Worm (Caenorhabditis elegans) whole organism, young adult: ENCODE results near the gene C02F5.2.

Source experiments
- B0019.2 ChIP-seq: fragments of 200-800 bp; sonication (Bioruptor generic); conservative IDR thresholded peaks from 2 replicates; pipeline ENCODE4 v1.3.6; 2022; ENCODE audit warnings: missing genetic modification reagents, missing genetic modification characterization, missing compliant biosample characterization
- C17E4.6 ChIP-seq: fragments of 200-800 bp; sonication (Bioruptor generic); IDR thresholded peaks from 2 replicates; pipeline ENCODE4 v1.3.6; 2022; ENCODE audit warnings: missing genetic modification reagents, missing genetic modification characterization, missing compliant biosample characterization
- F22D6.2 ChIP-seq: sonication (generic microtip); optimal IDR thresholded peaks from 2 replicates; lab custom pipeline; 2016; ENCODE audit warnings: mild to moderate bottlenecking, missing genetic modification characterization, missing compliant biosample characterization
- F23B12.7 ChIP-seq: sonication (generic microtip); optimal IDR thresholded peaks from 2 replicates; lab custom pipeline; 2017; ENCODE audit warnings: missing genetic modification characterization, mild to moderate bottlenecking, missing compliant biosample characterization, antibody characterized with exemption, moderate library complexity; ENCODE audit not compliant: insufficient read depth
- F39B2.1 ChIP-seq: fragments of 200-800 bp; sonication (Bioruptor generic); IDR thresholded peaks from 2 replicates; pipeline ENCODE4 v1.3.6; 2022; ENCODE audit warnings: missing genetic modification reagents, missing genetic modification characterization, missing compliant biosample characterization
- K11D2.4 ChIP-seq: fragments of 200-800 bp; sonication (Bioruptor generic); IDR thresholded peaks from 2 replicates; pipeline ENCODE4 v1.3.6; 2022; ENCODE audit warnings: missing genetic modification reagents, missing genetic modification characterization, missing compliant biosample characterization
- K12H6.12 ChIP-seq: fragments of 200-800 bp; sonication (Bioruptor generic); optimal IDR thresholded peaks from 2 replicates; lab custom pipeline; 2018; ENCODE audit warnings: mild to moderate bottlenecking, missing genetic modification characterization, missing compliant biosample characterization
- Y53F4B.3 ChIP-seq: fragments of 200-800 bp; sonication (Bioruptor generic); IDR thresholded peaks from 2 replicates; pipeline ENCODE4 v1.3.6; 2022; ENCODE audit warnings: missing genetic modification reagents, missing genetic modification characterization, missing compliant biosample characterization
- Y79H2A.3 ChIP-seq: fragments of 200-800 bp; sonication (Bioruptor generic); conservative IDR thresholded peaks from 2 replicates; pipeline ENCODE4 v1.3.6; 2022; ENCODE audit warnings: missing genetic modification reagents, missing genetic modification characterization, missing compliant biosample characterization
- akir-1 ChIP-seq: fragments of 200-800 bp; sonication (Bioruptor generic); optimal IDR thresholded peaks from 2 replicates; lab custom pipeline; 2018; ENCODE audit warnings: mild to moderate bottlenecking, missing genetic modification characterization, moderate library complexity, missing compliant biosample characterization
- aptf-2 ChIP-seq: fragments of 200-800 bp; sonication (Bioruptor generic); conservative IDR thresholded peaks from 2 replicates; pipeline ENCODE4 v1.3.6; 2022; ENCODE audit warnings: missing genetic modification reagents, missing genetic modification characterization, missing compliant biosample characterization
- atf-7 ChIP-seq: sonication (generic microtip); optimal IDR thresholded peaks from 2 replicates; lab custom pipeline; 2017; ENCODE audit warnings: mild to moderate bottlenecking, missing genetic modification characterization, missing compliant biosample characterization
- attf-3 ChIP-seq: fragments of 200-800 bp; sonication (Bioruptor generic); conservative IDR thresholded peaks from 2 replicates; pipeline ENCODE4 v1.3.6; 2022; ENCODE audit warnings: missing genetic modification reagents, missing genetic modification characterization, missing compliant biosample characterization
- bed-1 ChIP-seq: fragments of 200-800 bp; sonication (Bioruptor generic); IDR thresholded peaks from 2 replicates; pipeline ENCODE4 v1.3.6; 2022; ENCODE audit warnings: missing genetic modification reagents, missing genetic modification characterization, missing compliant biosample characterization
- bed-2 ChIP-seq: fragments of 200-800 bp; sonication (Bioruptor generic); IDR thresholded peaks from 2 replicates; pipeline ENCODE4 v1.3.6; 2022; ENCODE audit warnings: missing genetic modification reagents, missing genetic modification characterization, missing compliant biosample characterization
- ccch-3 ChIP-seq: fragments of 200-800 bp; sonication (Bioruptor generic); optimal IDR thresholded peaks from 2 replicates; lab custom pipeline; 2018; ENCODE audit warnings: mild to moderate bottlenecking, missing genetic modification characterization, missing compliant biosample characterization
- ceh-27 ChIP-seq: fragments of 200-800 bp; sonication (Bioruptor generic); optimal IDR thresholded peaks from 2 replicates; lab custom pipeline; 2018; ENCODE audit warnings: mild to moderate bottlenecking, missing genetic modification characterization, moderate library complexity, missing compliant biosample characterization
- chd-7 ChIP-seq: sonication (generic microtip); optimal IDR thresholded peaks from 2 replicates; lab custom pipeline; 2016; ENCODE audit warnings: mild to moderate bottlenecking, missing genetic modification characterization, moderate library complexity, missing compliant biosample characterization
- dox-1 ChIP-seq: fragments of 200-800 bp; sonication (Bioruptor generic); IDR thresholded peaks from 2 replicates; pipeline ENCODE4 v1.3.6; 2022; ENCODE audit warnings: missing genetic modification reagents, missing genetic modification characterization, missing compliant biosample characterization
- dpl-1 ChIP-seq: fragments of 150-350 bp; optimal IDR thresholded peaks from 2 replicates; lab custom pipeline; 2014; ENCODE audit warnings: missing biosample characterization, missing genetic modification reagents, missing genetic modification characterization
- egl-44 ChIP-seq: fragments of 200-800 bp; sonication (Bioruptor generic); IDR thresholded peaks from 2 replicates; pipeline ENCODE4 v1.3.6; 2022; ENCODE audit warnings: missing genetic modification reagents, missing genetic modification characterization, missing compliant biosample characterization
- ets-4 ChIP-seq: fragments of 200-800 bp; sonication (Bioruptor generic); optimal IDR thresholded peaks from 2 replicates; lab custom pipeline; 2018; ENCODE audit warnings: mild to moderate bottlenecking, missing genetic modification characterization, missing compliant biosample characterization
- hmg-1.2 ChIP-seq: fragments of 200-800 bp; sonication (Bioruptor generic); IDR thresholded peaks from 2 replicates; pipeline ENCODE4 v1.3.6; 2022; ENCODE audit warnings: missing genetic modification reagents, missing genetic modification characterization, missing compliant biosample characterization
- hsf-1 ChIP-seq: fragments of 200-800 bp; sonication (Bioruptor generic); IDR thresholded peaks from 2 replicates; pipeline ENCODE4 v1.3.6; 2022; ENCODE audit warnings: missing genetic modification reagents, missing genetic modification characterization, missing compliant biosample characterization
- lag-1 ChIP-seq: fragments of 200-800 bp; sonication (Bioruptor generic); IDR thresholded peaks from 2 replicates; pipeline ENCODE4 v1.3.6; 2022; ENCODE audit warnings: missing genetic modification reagents, missing genetic modification characterization, missing compliant biosample characterization
- lin-35 ChIP-seq, 3 experiments: fragments of 150-350 bp in 2 of 3; sonication (generic microtip) in 1 of 3; optimal IDR thresholded peaks; 2 replicates each; lab custom pipeline; 2014 to 2018; ENCODE audit warnings: missing biosample characterization in 3 of 3, missing genetic modification characterization in 3 of 3, missing genetic modification reagents in 3 of 3
- lin-40 ChIP-seq: sonication (generic microtip); optimal IDR thresholded peaks from 2 replicates; lab custom pipeline; 2016; ENCODE audit warnings: missing genetic modification characterization, mild to moderate bottlenecking, missing compliant biosample characterization, missing genotype, missing genetic modification reagents
- lir-1 ChIP-seq: fragments of 200-800 bp; sonication (Bioruptor generic); conservative IDR thresholded peaks from 2 replicates; pipeline ENCODE4 v1.3.6; 2022; ENCODE audit warnings: missing genetic modification reagents, missing genetic modification characterization, missing compliant biosample characterization
- mcd-1 ChIP-seq: fragments of 200-800 bp; sonication (Bioruptor generic); IDR thresholded peaks from 2 replicates; pipeline ENCODE4 v1.3.6; 2022; ENCODE audit warnings: missing genetic modification reagents, missing genetic modification characterization, missing compliant biosample characterization
- nhr-120 ChIP-seq: fragments of 200-800 bp; sonication (Bioruptor generic); IDR thresholded peaks from 2 replicates; pipeline ENCODE4 v1.3.6; 2022; ENCODE audit warnings: missing genetic modification characterization, missing compliant biosample characterization
- nhr-27 ChIP-seq: fragments of 200-800 bp; sonication (Bioruptor generic); optimal IDR thresholded peaks from 2 replicates; lab custom pipeline; 2018; ENCODE audit warnings: mild to moderate bottlenecking, missing genetic modification characterization, moderate library complexity, missing compliant biosample characterization
- nhr-90 ChIP-seq: sonication (generic microtip); optimal IDR thresholded peaks from 2 replicates; lab custom pipeline; 2016; ENCODE audit warnings: missing genotype, mild to moderate bottlenecking, missing genetic modification characterization, missing compliant biosample characterization
- rcor-1 ChIP-seq: fragments of 200-800 bp; sonication (Bioruptor generic); IDR thresholded peaks from 2 replicates; pipeline ENCODE4 v1.3.6; 2022; ENCODE audit warnings: missing genetic modification reagents, missing genetic modification characterization, missing compliant biosample characterization
- sdz-38 ChIP-seq: sonication (generic microtip); optimal IDR thresholded peaks from 2 replicates; lab custom pipeline; 2016; ENCODE audit warnings: missing genotype, missing genetic modification characterization, missing compliant biosample characterization
- snpc-1.1 ChIP-seq: sonication (generic microtip); optimal IDR thresholded peaks from 2 replicates; lab custom pipeline; 2017; ENCODE audit warnings: missing genetic modification characterization, mild to moderate bottlenecking, missing compliant biosample characterization, antibody characterized with exemption, moderate library complexity, missing genotype, missing genetic modification reagents; ENCODE audit not compliant: insufficient read depth
- snpc-4 ChIP-seq, 5 experiments: fragments of 150-350 bp in 1 of 5; sonication (generic microtip) in 4 of 5; optimal IDR thresholded peaks; 2 replicates each; lab custom pipeline; 2014 to 2018; ENCODE audit warnings: missing genetic modification characterization in 5 of 5, missing biosample characterization in 3 of 5, antibody characterized with exemption in 2 of 5, mild to moderate bottlenecking in 2 of 5, missing compliant biosample characterization in 2 of 5, missing genotype in 2 of 5, moderate library complexity in 2 of 5, missing genetic modification reagents in 1 of 5
- tbp1 ChIP-seq: fragments of 200-800 bp; sonication (Bioruptor generic); optimal IDR thresholded peaks from 2 replicates; lab custom pipeline; 2018; ENCODE audit warnings: mild to moderate bottlenecking, missing genetic modification characterization, missing compliant biosample characterization
- tlf-1 ChIP-seq: fragments of 200-800 bp; sonication (Bioruptor generic); optimal IDR thresholded peaks from 2 replicates; lab custom pipeline; 2018; ENCODE audit warnings: mild to moderate bottlenecking, missing genetic modification characterization, missing compliant biosample characterization
- unc-130 ChIP-seq: sonication (generic microtip); optimal IDR thresholded peaks from 2 replicates; lab custom pipeline; 2016; ENCODE audit warnings: missing genetic modification reagents, missing genetic modification characterization, missing compliant biosample characterization
- xnd-1 ChIP-seq: sonication (generic microtip); optimal IDR thresholded peaks from 2 replicates; lab custom pipeline; 2016; ENCODE audit warnings: missing genotype, missing genetic modification reagents, missing genetic modification characterization, missing compliant biosample characterization
- ztf-28 ChIP-seq: fragments of 200-800 bp; sonication (Bioruptor generic); IDR thresholded peaks from 2 replicates; pipeline ENCODE4 v1.3.6; 2022; ENCODE audit warnings: missing genetic modification reagents, missing genetic modification characterization, missing compliant biosample characterization

Gene C02F5.2

ce11 chrIII:8211562-8211961 lies 37.9 kb upstream of the C02F5.2 start:
- TF ChIP-seq snpc-1.1 (tag; lab: Kevin White, UChicago) (no peak), hmg-1.2 (GFP tag; lab: Robert Waterston, UW) (no peak), egl-44 (no peak), B0019.2 (GFP tag; lab: Robert Waterston, UW) (no peak), bed-2 (GFP tag; lab: Robert Waterston, UW) (no peak), lag-1 (GFP tag; lab: Robert Waterston, UW) (no peak), dox-1 (no peak), unc-130 (GFP tag; lab: Kevin White, UChicago) (no peak), ceh-27 (GFP tag; lab: Kevin White, UChicago) (no peak)

ce11 chrIII:8216224-8216623 lies 33.2 kb upstream of the C02F5.2 start, which contains the start of gene unc-86:
Gene unc-86 (minus strand): TSS chrIII:8216336.
- no peak for TF ChIP-seq aptf-2 (GFP tag; lab: Robert Waterston, UW)
- TF ChIP-seq dox-1 = no peak
- no peak for TF ChIP-seq sdz-38 (tag; lab: Kevin White, UChicago)
- no peak for TF ChIP-seq hsf-1 (GFP tag; lab: Robert Waterston, UW)
- no peak for TF ChIP-seq attf-3
- TF ChIP-seq lin-40 (tag; lab: Kevin White, UChicago) = no peak
- no peak for TF ChIP-seq K11D2.4 (GFP tag; lab: Robert Waterston, UW)
- TF ChIP-seq atf-7 = no peak
- no peak for TF ChIP-seq xnd-1 (tag; lab: Kevin White, UChicago)
- TF ChIP-seq ets-4 (GFP tag; lab: Kevin White, UChicago) = no peak
- TF ChIP-seq lir-1 (GFP tag; lab: Robert Waterston, UW) = no peak
- no peak for TF ChIP-seq snpc-4 (GFP tag; optimal IDR thresholded peaks at IDR 0.05; lab: Kevin White, UChicago)
- no peak for TF ChIP-seq snpc-4 (tag; optimal IDR thresholded peaks at IDR 0.05; lab: Kevin White, UChicago)
- no peak for TF ChIP-seq K12H6.12 (tag; lab: Kevin White, UChicago)
- no peak for TF ChIP-seq nhr-27 (tag; lab: Kevin White, UChicago)
- TF ChIP-seq lin-35 (GFP tag; optimal IDR thresholded peaks at IDR 0.05; lab: Kevin White, UChicago) = no peak
- no peak for TF ChIP-seq ztf-28

- TF ChIP-seq rcor-1 (GFP tag; lab: Robert Waterston, UW) (no peak), dox-1 (no peak), chd-7 (tag; lab: Kevin White, UChicago) (no peak), bed-1 (GFP tag; lab: Robert Waterston, UW) (no peak), ccch-3 (GFP tag; lab: Kevin White, UChicago) (no peak), akir-1 (GFP tag; lab: Kevin White, UChicago) (no peak), F39B2.1 (no peak)
These were observed 31.5 kb upstream of the C02F5.2 start, which contains the start of gene C30A5.16 for ce11 chrIII:8217919-8218318. Gene C30A5.16 (plus strand): TSS chrIII:8218219.

ce11 chrIII:8220081-8220480 lies 29.3 kb upstream of the C02F5.2 start:
- TF ChIP-seq Y53F4B.3 (GFP tag; lab: Robert Waterston, UW) (no peak), bed-1 (GFP tag; lab: Robert Waterston, UW) (no peak), mcd-1 (GFP tag; lab: Robert Waterston, UW) (no peak), nhr-120 (GFP tag; lab: Robert Waterston, UW) (no peak), snpc-4 (GFP tag; optimal IDR thresholded peaks at IDR 0.05; lab: Kevin White, UChicago) (no peak), snpc-4 (tag; optimal IDR thresholded peaks at IDR 0.05; lab: Kevin White, UChicago) (no peak), C17E4.6 (GFP tag; lab: Robert Waterston, UW) (no peak), tlf-1 (GFP tag; lab: Kevin White, UChicago) (no peak), F23B12.7 (no peak), nhr-90 (tag; lab: Kevin White, UChicago) (no peak), Y79H2A.3 (GFP tag; lab: Robert Waterston, UW) (no peak), dpl-1 (no peak), F22D6.2 (tag; lab: Kevin White, UChicago) (no peak), tbp1 (GFP tag; lab: Kevin White, UChicago) (no peak)
